Fruit fly (Drosophila melanogaster): ENCODE measurements around the gene CG11656.

The CG11656 gene

DNA sequence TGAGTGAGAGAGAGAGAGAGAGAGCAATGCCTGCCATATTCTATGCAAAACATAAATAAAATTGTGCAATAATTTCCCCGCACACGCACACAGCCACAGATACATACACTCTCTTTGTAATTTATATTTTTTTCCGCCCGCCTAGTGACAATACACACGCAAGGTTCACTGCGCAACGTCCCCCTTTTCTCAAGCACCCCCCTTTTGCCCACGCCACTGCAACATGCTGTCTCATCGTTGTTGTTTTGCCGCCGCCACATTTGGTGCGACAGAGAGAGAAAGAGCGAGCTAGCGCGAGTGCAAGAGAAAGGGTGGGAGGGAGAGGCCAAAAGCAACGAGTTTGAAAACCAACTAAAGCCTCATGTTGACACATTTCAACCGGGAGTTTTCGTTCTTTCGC lies 2.7 kb downstream of the CG11656 start (continued):
- TF ChIP-seq fd96Cb (tag; optimal IDR thresholded peaks at IDR 0.05) (no peak), CG7928 (GFP tag; optimal IDR thresholded peaks at IDR 0.05) (no peak), Kr (GFP tag; optimal IDR thresholded peaks at IDR 0.05) (no peak), CG32767 (GFP tag; IDR thresholded peaks at IDR 0.05) (0 out of 2 replicates have a peak, but pooled peaks have one; percentile 45), CG8944 (GFP tag; optimal IDR thresholded peaks at IDR 0.05) (peak; percentile 66), eyg (GFP tag; optimal IDR thresholded peaks at IDR 0.05) (peak; percentile 66), CG7556 (GFP tag; optimal IDR thresholded peaks at IDR 0.05) (peak; percentile 19), cad (GFP tag; optimal IDR thresholded peaks at IDR 0.05) (no peak), CG6765 (GFP tag; optimal IDR thresholded peaks at IDR 0.05) (peak; percentile 46), ase (GFP tag; IDR thresholded peaks at IDR 0.05) (peak; percentile 69; the same call in 2 of the 3 replicates), B-H2 (GFP tag; optimal IDR thresholded peaks at IDR 0.05) (no peak), NC2β (GFP tag; optimal IDR thresholded peaks at IDR 0.05) (no peak), Oli (tag; optimal IDR thresholded peaks at IDR 0.05) (peak; percentile 38), vvl (GFP tag; IDR thresholded peaks at IDR 0.05) (peak; percentile 84), onecut (GFP tag; IDR thresholded peaks at IDR 0.05) (peak; percentile 42; the same call in 1 of the 2 replicates), dan (GFP tag; IDR thresholded peaks at IDR 0.05) (no peak), cas (GFP tag; IDR thresholded peaks at IDR 0.05) (no peak), disco-r (GFP tag; optimal IDR thresholded peaks at IDR 0.05) (peak; percentile 73), lilli (GFP tag; optimal IDR thresholded peaks at IDR 0.05) (peak; percentile 81), CG10267 (tag; optimal IDR thresholded peaks at IDR 0.05) (no peak), sens-2 (GFP tag; IDR thresholded peaks at IDR 0.05) (peak; percentile 39; the same call in 1 of the 2 replicates), pho (GFP tag; optimal IDR thresholded peaks at IDR 0.05) (peak; percentile 70), CG1647 (GFP tag; optimal IDR thresholded peaks at IDR 0.05) (peak; percentile 66), H15 (GFP tag; IDR thresholded peaks at IDR 0.05) (peak; percentile 55; the same call in 2 of the 3 replicates), Dll (GFP tag; IDR thresholded peaks at IDR 0.05; ENCODE audit: partially characterized antibody) (no peak), gem (tag; optimal IDR thresholded peaks at IDR 0.05) (no peak), E2f2 (GFP tag; IDR thresholded peaks at IDR 0.05) (peak; percentile 45), CG14860 (GFP tag; IDR thresholded peaks at IDR 0.05; ENCODE audit: partially characterized antibody) (no peak), Jarid2 (GFP tag; optimal IDR thresholded peaks at IDR 0.05) (peak; percentile 24), CG13424 (tag; optimal IDR thresholded peaks at IDR 0.05) (peak; percentile 54), Myb (GFP tag; optimal IDR thresholded peaks at IDR 0.05) (peak; percentile 51), CG11560 (tag; IDR thresholded peaks at IDR 0.05) (no peak; the same call in 2 of the 3 replicates), z (GFP tag; IDR thresholded peaks at IDR 0.05) (no peak), ERR (GFP tag; optimal IDR thresholded peaks at IDR 0.05) (peak; percentile 58), HmgZ (tag; optimal IDR thresholded peaks at IDR 0.05) (no peak), pb (GFP tag; optimal IDR thresholded peaks at IDR 0.05) (peak; percentile 14), corto (GFP tag; optimal IDR thresholded peaks at IDR 0.05) (no peak), CG13624 (GFP tag; optimal IDR thresholded peaks at IDR 0.05) (peak; percentile 60), Adf1 (GFP tag; IDR thresholded peaks at IDR 0.05) (peak; percentile 27), CG11398 (GFP tag; optimal IDR thresholded peaks at IDR 0.05) (no peak), NfI (GFP tag; optimal IDR thresholded peaks at IDR 0.05) (peak; percentile 58), CG33213 (GFP tag; optimal IDR thresholded peaks at IDR 0.05) (peak; percentile 37), GATAe (GFP tag; conservative IDR thresholded peaks at IDR 0.05) (no peak), CG17829 (tag; optimal IDR thresholded peaks at IDR 0.05) (peak; percentile 45), Sin3A (optimal IDR thresholded peaks at IDR 0.05) (no peak), CG10209 (GFP tag; optimal IDR thresholded peaks at IDR 0.05) (peak; percentile 54), peb (GFP tag; IDR thresholded peaks at IDR 0.05) (no peak; the same call in 1 of the 2 replicates), CG3995 (GFP tag; optimal IDR thresholded peaks at IDR 0.05) (no peak), her (GFP tag; optimal IDR thresholded peaks at IDR 0.05) (peak; percentile 20), Mes4 (GFP tag; optimal IDR thresholded peaks at IDR 0.05) (peak; percentile 50), CG8924 (tag; optimal IDR thresholded peaks at IDR 0.05) (peak; percentile 65), Gug (GFP tag; IDR thresholded peaks at IDR 0.05) (peak; percentile 65; the same call in 3 of the 4 replicates)

Data from whole organism, embryonic.